Fruit fly (Drosophila melanogaster) Kc167 (cell line): ENCODE results near the gene CG11068.

ENCODE experiments used
- Myc ChIP-seq: fragments of >200 bp; optimal IDR thresholded peaks from 2 replicates; lab custom pipeline; 2017; ENCODE audit warnings: missing external identifiers
- Sin3A ChIP-seq: fragments of >200 bp; optimal IDR thresholded peaks from 2 replicates; lab custom pipeline; 2018; ENCODE audit warnings: missing external identifiers
- h ChIP-seq: fragments of >200 bp; optimal IDR thresholded peaks from 3 replicates; lab custom pipeline; 2018; ENCODE audit warnings: missing external identifiers
- insv ChIP-seq: fragments of >200 bp; optimal IDR thresholded peaks from 3 replicates; lab custom pipeline; 2018; ENCODE audit warnings: missing external identifiers
- psq ChIP-seq: fragments of >200 bp; optimal IDR thresholded peaks from 2 replicates; lab custom pipeline; 2017; ENCODE audit warnings: missing external identifiers
- ttk ChIP-seq: sonication (Bioruptor generic); optimal IDR thresholded peaks from 2 replicates; lab custom pipeline; 2017; ENCODE audit warnings: missing external identifiers

The CG11068 gene

dm6 chrX:13948131-13948804, 6.8 kb upstream of the CG11068 start:
- TF ChIP-seq ttk (lab: Kevin White, UChicago) (no peak), insv (no peak), Myc (no peak), h (lab: Kevin White, UChicago) (no peak), Sin3A (lab: Kevin White, UChicago) (no peak), psq (lab: Kevin White, UChicago) (no peak)

dm6 chrX:13948805-13949361, 6.2 kb upstream of the CG11068 start:
- TF ChIP-seq ttk (lab: Kevin White, UChicago), result no peak

- TF ChIP-seq Sin3A (lab: Kevin White, UChicago) (no peak), ttk (lab: Kevin White, UChicago) (no peak), psq (lab: Kevin White, UChicago) (no peak), insv (no peak), h (lab: Kevin White, UChicago) (no peak), Myc (no peak)
These were observed 3.6 kb upstream of the CG11068 start for dm6 chrX:13951403-13951802.

dm6 chrX:13954286-13954685, 750 bp upstream of the CG11068 start:
- TF ChIP-seq insv, result no peak

dm6 chrX:13964822-13965221, 9.8 kb downstream of the CG11068 start:
- no peak for TF ChIP-seq h (lab: Kevin White, UChicago)
- TF ChIP-seq Sin3A (lab: Kevin White, UChicago), result no peak
- TF ChIP-seq Myc, result no peak
- no peak for TF ChIP-seq psq (lab: Kevin White, UChicago)
- TF ChIP-seq ttk (lab: Kevin White, UChicago), result no peak
- TF ChIP-seq insv, result no peak

dm6 chrX:13972402-13972994, 17.5 kb downstream of the CG11068 start:
- TF ChIP-seq h (lab: Kevin White, UChicago) (no peak), psq (lab: Kevin White, UChicago) (no peak), insv (no peak)

dm6 chrX:13980271-13980670, 25.2 kb downstream of the CG11068 start:
- no peak for TF ChIP-seq insv
- TF ChIP-seq Sin3A (lab: Kevin White, UChicago), result no peak
- TF ChIP-seq Myc, result no peak
- no peak for TF ChIP-seq ttk (lab: Kevin White, UChicago)
- no peak for TF ChIP-seq h (lab: Kevin White, UChicago)
- TF ChIP-seq psq (lab: Kevin White, UChicago), result no peak

dm6 chrX:13983057-13983456, 28.0 kb downstream of the CG11068 start:
- TF ChIP-seq psq (lab: Kevin White, UChicago), result no peak

- TF ChIP-seq Myc (no peak), h (lab: Kevin White, UChicago) (no peak), Sin3A (lab: Kevin White, UChicago) (no peak), psq (lab: Kevin White, UChicago) (no peak), insv (no peak), ttk (lab: Kevin White, UChicago) (no peak)
These were observed 31.5 kb downstream of the CG11068 start for dm6 chrX:13986496-13986895.

dm6 chrX:13988861-13989260, 33.8 kb downstream of the CG11068 start:
- TF ChIP-seq Myc (no peak), Sin3A (lab: Kevin White, UChicago) (no peak), insv (no peak), psq (lab: Kevin White, UChicago) (no peak), ttk (lab: Kevin White, UChicago) (no peak), h (lab: Kevin White, UChicago) (no peak)

- TF ChIP-seq h (lab: Kevin White, UChicago) (no peak), Myc (no peak), psq (lab: Kevin White, UChicago) (no peak), Sin3A (lab: Kevin White, UChicago) (no peak), ttk (lab: Kevin White, UChicago) (no peak), insv (no peak)
These were observed 35.6 kb downstream of the CG11068 start, which contains the start of gene mamo for dm6 chrX:13990474-13991221. Gene mamo (minus strand): TSS chrX:13990527.

- TF ChIP-seq ttk (lab: Kevin White, UChicago) (no peak), h (lab: Kevin White, UChicago) (no peak), psq (lab: Kevin White, UChicago) (no peak), insv (no peak), Sin3A (lab: Kevin White, UChicago) (no peak), Myc (no peak)
These were observed 38.2 kb downstream of the CG11068 start for dm6 chrX:13993144-13993700.
